Worm (Caenorhabditis elegans) whole organism, L1 larva: ENCODE data around the gene ZC239.21.
"Not testable (repeated sequence)": the region's sequence is repeated elsewhere in the genome, so short reads cannot be mapped to it uniquely, and the experiment has no call there.

Experiments used
- aha-1 ChIP-seq: fragments of 150-350 bp; optimal IDR thresholded peaks from 2 replicates; lab custom pipeline; 2014; ENCODE audit warnings: missing biosample characterization, missing genetic modification characterization
- ces-1 ChIP-seq: fragments of 150-350 bp; optimal IDR thresholded peaks from 2 replicates; lab custom pipeline; 2014; ENCODE audit warnings: missing biosample characterization, missing genetic modification reagents, missing genetic modification characterization
- egl-13 ChIP-seq: sonication (generic microtip); optimal IDR thresholded peaks from 2 replicates; lab custom pipeline; 2016; ENCODE audit warnings: missing genotype, missing genetic modification reagents, missing genetic modification characterization, missing compliant biosample characterization
- lin-13 ChIP-seq: fragments of 150-350 bp; optimal IDR thresholded peaks from 2 replicates; lab custom pipeline; 2014; ENCODE audit warnings: missing biosample characterization, missing genetic modification reagents, missing genetic modification characterization
- lin-14 ChIP-seq: fragments of 200-800 bp; sonication (Bioruptor generic); optimal IDR thresholded peaks from 2 replicates; lab custom pipeline; 2018; ENCODE audit warnings: mild to moderate bottlenecking, missing genetic modification characterization, moderate library complexity, missing compliant biosample characterization
- pag-3 ChIP-seq: sonication (generic microtip); optimal IDR thresholded peaks from 2 replicates; lab custom pipeline; 2017; ENCODE audit warnings: missing genetic modification characterization, mild to moderate bottlenecking, missing compliant biosample characterization, antibody characterized with exemption, borderline replicate concordance; ENCODE audit not compliant: insufficient read depth
- snpc-4 ChIP-seq: fragments of 150-350 bp; optimal IDR thresholded peaks from 2 replicates; lab custom pipeline; 2014; ENCODE audit warnings: missing biosample characterization, missing genetic modification characterization
- unc-30 ChIP-seq: sonication (generic microtip); optimal IDR thresholded peaks from 2 replicates; lab custom pipeline; 2017; ENCODE audit warnings: missing biosample characterization, missing genetic modification characterization

DNA sequence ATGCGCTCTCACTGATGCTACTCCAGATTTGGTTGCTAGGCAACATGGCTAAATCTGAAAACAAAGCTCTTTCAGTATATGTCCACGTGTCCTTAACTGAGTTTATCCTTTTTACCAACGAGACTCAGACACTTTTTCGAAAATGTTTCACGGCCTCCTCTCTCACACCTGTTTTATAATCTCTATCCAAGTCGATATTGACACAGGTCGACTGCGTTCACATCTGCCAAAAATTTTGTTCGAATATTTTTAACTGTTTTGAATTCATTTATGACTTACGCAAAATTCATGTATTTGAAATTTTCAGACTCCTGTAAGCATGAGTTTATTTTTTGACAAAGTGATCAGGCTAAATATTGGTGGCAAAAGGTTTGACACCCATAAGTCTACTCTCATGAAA, 9.0 kb downstream of the ZC239.21 start, which contains the start of gene ZC239.3:
- not testable (repeated sequence) for TF ChIP-seq ces-1 (GFP tag; lab: Kevin White, UChicago); aha-1 (tag; lab: Kevin White, UChicago); lin-13; pag-3; unc-30; egl-13 (tag; lab: Kevin White, UChicago); snpc-4 (tag; lab: Kevin White, UChicago); lin-14 (GFP tag; lab: Kevin White, UChicago)
